Worm (Caenorhabditis elegans) whole organism, L3 larva: ENCODE data around the gene exos-9.

Source experiments
- R02D3.7 ChIP-seq: fragments of 150-350 bp; optimal IDR thresholded peaks from 2 replicates; lab custom pipeline; 2014; ENCODE audit warnings: missing biosample characterization, missing genetic modification characterization
- ceh-16 ChIP-seq: sonication (generic microtip); optimal IDR thresholded peaks from 2 replicates; lab custom pipeline; 2017; ENCODE audit warnings: missing biosample characterization, missing genetic modification characterization
- ceh-28 ChIP-seq: fragments of 150-350 bp; optimal IDR thresholded peaks from 2 replicates; lab custom pipeline; 2014; ENCODE audit warnings: missing biosample characterization, missing genetic modification reagents, missing genetic modification characterization
- ceh-9 ChIP-seq: sonication (generic microtip); optimal IDR thresholded peaks from 2 replicates; lab custom pipeline; 2018; ENCODE audit warnings: missing biosample characterization, missing genetic modification characterization
- egl-27 ChIP-seq: sonication (generic microtip); optimal IDR thresholded peaks from 4 replicates; lab custom pipeline; 2017; ENCODE audit warnings: missing biosample characterization, missing genetic modification reagents, missing genetic modification characterization
- egl-5 ChIP-seq: fragments of 150-350 bp; optimal IDR thresholded peaks from 2 replicates; lab custom pipeline; 2017; ENCODE audit warnings: missing biosample characterization, missing genetic modification reagents, missing genetic modification characterization, inconsistent platforms
- elt-2 ChIP-seq: sonication (generic microtip); optimal IDR thresholded peaks from 2 replicates; lab custom pipeline; 2016; ENCODE audit warnings: missing genetic modification reagents, mild to moderate bottlenecking, missing genetic modification characterization, missing compliant biosample characterization
- elt-3 ChIP-seq, 3 experiments: fragments of 150-350 bp in 1 of 3; sonication (generic microtip) in 2 of 3; optimal IDR thresholded peaks; 2 replicates in 2 of 3; 4 replicates in 1 of 3; lab custom pipeline; 2014 to 2017; ENCODE audit warnings: missing biosample characterization in 3 of 3, missing genetic modification characterization in 3 of 3
- eor-1 ChIP-seq, 2 experiments: fragments of 150-350 bp; optimal IDR thresholded peaks; 2 replicates each; lab custom pipeline; 2014 to 2018; ENCODE audit warnings: missing biosample characterization in 2 of 2, missing genetic modification characterization in 2 of 2
- fkh-10 ChIP-seq: sonication (generic microtip); optimal IDR thresholded peaks from 2 replicates; lab custom pipeline; 2017; ENCODE audit warnings: missing biosample characterization, missing genetic modification reagents, missing genetic modification characterization
- fkh-2 ChIP-seq: fragments of 150-350 bp; optimal IDR thresholded peaks from 2 replicates; lab custom pipeline; 2014; ENCODE audit warnings: missing biosample characterization, missing genetic modification reagents, missing genetic modification characterization
- fos-1 ChIP-seq: fragments of 150-350 bp; optimal IDR thresholded peaks from 2 replicates; lab custom pipeline; 2014; ENCODE audit warnings: missing biosample characterization, missing genetic modification characterization
- hmg-11 ChIP-seq: sonication (generic microtip); optimal IDR thresholded peaks from 2 replicates; lab custom pipeline; 2016; ENCODE audit warnings: missing genetic modification characterization, missing compliant biosample characterization
- lin-15B ChIP-seq: fragments of 150-350 bp; optimal IDR thresholded peaks from 2 replicates; lab custom pipeline; 2014; ENCODE audit warnings: missing biosample characterization, missing genetic modification characterization
- lin-39 ChIP-seq: fragments of 150-350 bp; optimal IDR thresholded peaks from 2 replicates; lab custom pipeline; 2018; ENCODE audit warnings: missing biosample characterization, missing genetic modification reagents, missing genetic modification characterization
- lsy-12 ChIP-seq: sonication (generic microtip); optimal IDR thresholded peaks from 2 replicates; lab custom pipeline; 2016; ENCODE audit warnings: mild to moderate bottlenecking, missing genetic modification characterization, missing compliant biosample characterization
- mml-1 ChIP-seq: fragments of 150-350 bp; sonication (generic microtip); optimal IDR thresholded peaks from 3 replicates; lab custom pipeline; 2014; ENCODE audit warnings: missing biosample characterization, missing genetic modification characterization
- nfya-1 ChIP-seq: sonication (generic microtip); optimal IDR thresholded peaks from 2 replicates; lab custom pipeline; 2017; ENCODE audit warnings: missing genetic modification characterization, mild to moderate bottlenecking, missing compliant biosample characterization, antibody characterized with exemption, moderate library complexity; ENCODE audit not compliant: insufficient read depth
- nhr-11 ChIP-seq: fragments of 150-350 bp; optimal IDR thresholded peaks from 2 replicates; lab custom pipeline; 2014; ENCODE audit warnings: missing biosample characterization, missing genetic modification characterization
- nhr-12 ChIP-seq: fragments of 150-350 bp; optimal IDR thresholded peaks from 2 replicates; lab custom pipeline; 2014; ENCODE audit warnings: missing biosample characterization, missing genetic modification characterization
- nhr-25 ChIP-seq: sonication (generic microtip); optimal IDR thresholded peaks from 2 replicates; lab custom pipeline; 2017; ENCODE audit warnings: missing biosample characterization, missing genetic modification characterization
- nhr-43 ChIP-seq: sonication (generic microtip); optimal IDR thresholded peaks from 2 replicates; lab custom pipeline; 2016; ENCODE audit warnings: mild to moderate bottlenecking, missing genetic modification characterization, missing compliant biosample characterization; ENCODE audit not compliant: poor library complexity, severe bottlenecking
- nhr-67 ChIP-seq: fragments of 150-350 bp; optimal IDR thresholded peaks from 2 replicates; lab custom pipeline; 2014; ENCODE audit warnings: missing biosample characterization, missing genetic modification characterization
- pqm-1 ChIP-seq: fragments of 150-350 bp; optimal IDR thresholded peaks from 2 replicates; lab custom pipeline; 2017; ENCODE audit warnings: missing biosample characterization, missing genetic modification characterization, inconsistent platforms
- sea-2 ChIP-seq: fragments of 150-350 bp; sonication (generic microtip); optimal IDR thresholded peaks from 4 replicates; lab custom pipeline; 2014; ENCODE audit warnings: missing biosample characterization, missing genetic modification reagents, missing genetic modification characterization
- snpc-4 ChIP-seq: fragments of 150-350 bp; optimal IDR thresholded peaks from 2 replicates; lab custom pipeline; 2014; ENCODE audit warnings: missing biosample characterization, missing genetic modification characterization
- unc-62 ChIP-seq: fragments of 150-350 bp; sonication (generic microtip); optimal IDR thresholded peaks from 4 replicates; lab custom pipeline; 2014; ENCODE audit warnings: missing biosample characterization, missing genetic modification reagents, missing genetic modification characterization
- zag-1 ChIP-seq: fragments of 150-350 bp; optimal IDR thresholded peaks from 2 replicates; lab custom pipeline; 2014; ENCODE audit warnings: missing biosample characterization, missing genetic modification characterization
- ztf-11 ChIP-seq: fragments of 150-350 bp; optimal IDR thresholded peaks from 2 replicates; lab custom pipeline; 2014; ENCODE audit warnings: missing biosample characterization, missing genetic modification characterization
- ztf-4 ChIP-seq: fragments of 150-350 bp; optimal IDR thresholded peaks from 2 replicates; lab custom pipeline; 2014; ENCODE audit warnings: missing biosample characterization, missing genetic modification characterization

Gene exos-9

DNA sequence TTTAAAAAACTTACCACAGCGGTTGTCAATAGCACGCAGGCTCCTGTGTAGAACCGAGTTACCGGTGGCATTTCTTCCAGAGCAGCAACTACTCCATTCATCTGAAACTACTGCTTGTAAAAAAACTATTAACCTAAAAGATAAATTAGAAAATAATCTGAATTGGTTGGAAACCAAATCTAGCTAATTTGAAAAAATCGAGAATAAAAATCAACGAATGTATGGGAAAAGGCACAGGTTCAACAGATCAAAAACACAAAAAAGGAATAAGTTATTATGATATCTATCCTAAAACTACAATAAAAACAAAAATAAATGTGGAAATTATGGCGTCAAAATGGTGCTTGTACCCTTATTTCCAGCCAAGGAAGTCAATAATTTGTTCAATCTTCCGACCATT, 25.2 kb upstream of the exos-9 start, which contains the start of gene der-2:
Gene der-2, minus strand, starts transcription at position 101 of the 400 bp plus-strand sequence.
- TF ChIP-seq nhr-43 (tag; lab: Kevin White, UChicago) = no peak
- TF ChIP-seq hmg-11 (tag; lab: Kevin White, UChicago) = no peak
- TF ChIP-seq snpc-4 = no peak
- no peak for TF ChIP-seq egl-5 (tag; lab: Kevin White, UChicago)
- TF ChIP-seq zag-1 = no peak
- TF ChIP-seq ztf-4 (tag; lab: Kevin White, UChicago) = no peak
- TF ChIP-seq elt-2 (tag; lab: Kevin White, UChicago) = no peak
- TF ChIP-seq fkh-10 = no peak
- no peak for TF ChIP-seq ceh-16 (tag; lab: Kevin White, UChicago)

- TF ChIP-seq egl-27 (tag; lab: Kevin White, UChicago) = no peak
- no peak for TF ChIP-seq unc-62 (GFP tag; lab: Kevin White, UChicago)
- TF ChIP-seq fkh-2 (tag; lab: Kevin White, UChicago) = no peak
- no peak for TF ChIP-seq snpc-4
- no peak for TF ChIP-seq ceh-9 (tag; lab: Kevin White, UChicago)
- no peak for TF ChIP-seq lsy-12 (tag; lab: Kevin White, UChicago)
- TF ChIP-seq nhr-43 (tag; lab: Kevin White, UChicago) = no peak
- TF ChIP-seq ztf-4 (tag; lab: Kevin White, UChicago) = no peak
- no peak for TF ChIP-seq fos-1 (tag; lab: Kevin White, UChicago)
- TF ChIP-seq nfya-1 = no peak
- no peak for TF ChIP-seq fkh-10
- no peak for TF ChIP-seq nhr-11 (tag; lab: Kevin White, UChicago)
- TF ChIP-seq nhr-12 (tag; lab: Kevin White, UChicago) = no peak
Measured at ce11 chrIII:7221103-7221502, 23.2 kb upstream of the exos-9 start.

- TF ChIP-seq sea-2 (no peak), unc-62 (GFP tag; lab: Kevin White, UChicago) (peak; percentile 48), egl-5 (tag; lab: Kevin White, UChicago) (peak; percentile 3), R02D3.7 (no peak), eor-1 (tag; optimal IDR thresholded peaks at IDR 0.05; lab: Kevin White, UChicago) (no peak), fkh-2 (tag; lab: Kevin White, UChicago) (peak; percentile 33), nhr-11 (tag; lab: Kevin White, UChicago) (peak; percentile 12), nfya-1 (peak; percentile 34), lin-15B (tag; lab: Kevin White, UChicago) (peak; percentile 38), nhr-25 (tag; lab: Kevin White, UChicago) (no peak), mml-1 (tag; lab: Kevin White, UChicago) (no peak)
Measured at ce11 chrIII:7216924-7217521, 19.1 kb upstream of the exos-9 start.

ce11 chrIII:7216226-7216625, 18.4 kb upstream of the exos-9 start, which contains the start of gene R151.1:
R151.1 (plus strand) TSS chrIII:7216526.
- no peak for TF ChIP-seq ztf-11
- no peak for TF ChIP-seq ceh-9 (tag; lab: Kevin White, UChicago)
- TF ChIP-seq, all 47 proteins: peak for 0

DNA sequence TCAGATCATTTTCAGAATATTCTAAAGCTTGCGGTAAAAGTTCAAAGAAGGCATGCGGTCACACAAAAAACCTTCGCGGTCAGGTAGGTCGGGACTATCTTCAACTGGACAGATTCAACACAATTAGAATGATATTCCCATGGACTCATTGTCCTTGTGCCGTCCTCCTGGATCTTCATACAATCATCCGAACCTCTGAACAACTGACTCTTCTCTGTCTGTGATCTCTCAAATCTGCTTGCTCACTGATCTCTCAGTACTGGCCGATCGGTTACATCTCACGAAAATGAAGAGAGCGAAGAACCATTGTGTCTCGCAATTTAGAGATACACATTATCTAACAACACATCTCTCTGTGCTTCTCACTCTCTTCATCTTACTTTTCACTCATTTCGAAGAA, 17.7 kb upstream of the exos-9 start:
- no peak for TF ChIP-seq elt-3 (tag; optimal IDR thresholded peaks at IDR 0.05; lab: Kevin White, UChicago)
- TF ChIP-seq lin-39 = peak; percentile 16
- TF ChIP-seq ceh-28 = no peak
- TF ChIP-seq eor-1 (tag; optimal IDR thresholded peaks at IDR 0.05; lab: Kevin White, UChicago) = no peak
- no peak for TF ChIP-seq nhr-67 (tag; lab: Kevin White, UChicago)

- TF ChIP-seq elt-3 (tag; optimal IDR thresholded peaks at IDR 0.05; lab: Kevin White, UChicago) = no peak
- peak; percentile 61 for TF ChIP-seq elt-2 (tag; lab: Kevin White, UChicago)
- peak; percentile 81 for TF ChIP-seq pqm-1
Measured at ce11 chrIII:7212028-7212427, 14.2 kb upstream of the exos-9 start.
